Fruit fly (Drosophila melanogaster) whole organism, embryonic: Measurements from ENCODE around the gene CG10694.

Source experiments
- B-H2 ChIP-seq: fragments of 200-800 bp; sonication (Bioruptor generic); optimal IDR thresholded peaks from 2 replicates; lab custom pipeline; 2018; ENCODE audit warnings: missing biosample characterization, mild to moderate bottlenecking, missing genetic modification characterization
- Bgb ChIP-seq: fragments of 200-800 bp; sonication (Bioruptor generic); IDR thresholded peaks from 2 replicates; pipeline ENCODE4 v1.3.6; 2022; ENCODE audit warnings: missing biosample characterization, missing genetic modification characterization; ENCODE audit not compliant: partially characterized antibody
- CG10267 ChIP-seq: fragments of 200-800 bp; sonication (Bioruptor generic); optimal IDR thresholded peaks from 2 replicates; lab custom pipeline; 2018; ENCODE audit warnings: missing biosample characterization, mild to moderate bottlenecking, missing genetic modification characterization, moderate library complexity
- CG10979 ChIP-seq: fragments of 200-800 bp; sonication (Bioruptor generic); optimal IDR thresholded peaks from 2 replicates; lab custom pipeline; 2018; ENCODE audit warnings: missing biosample characterization, mild to moderate bottlenecking, missing genetic modification characterization, moderate library complexity
- CG11398 ChIP-seq: fragments of 200-800 bp; sonication (Bioruptor generic); optimal IDR thresholded peaks from 2 replicates; lab custom pipeline; 2016; ENCODE audit warnings: missing biosample characterization, missing genetic modification characterization
- CG16779 ChIP-seq: fragments of 200-800 bp; sonication (Bioruptor generic); IDR thresholded peaks from 2 replicates; pipeline ENCODE4 v1.3.6; 2022; ENCODE audit warnings: missing biosample characterization, missing genetic modification characterization
- CG16813 ChIP-seq: fragments of 200-800 bp; sonication (Bioruptor generic); IDR thresholded peaks from 3 replicates; pipeline ENCODE4 v1.3.6; 2022; ENCODE audit warnings: missing biosample characterization, missing genetic modification characterization; ENCODE audit not compliant: partially characterized antibody
- CG17361 ChIP-seq: fragments of 200-800 bp; sonication (Bioruptor generic); IDR thresholded peaks from 3 replicates; pipeline ENCODE4 v1.3.6; 2022; ENCODE audit warnings: missing biosample characterization, missing genetic modification characterization
- CG17829 ChIP-seq: fragments of 200-800 bp; optimal IDR thresholded peaks from 2 replicates; lab custom pipeline; 2019; ENCODE audit warnings: missing biosample characterization, mild to moderate bottlenecking, missing genetic modification characterization, moderate library complexity
- CG18262 ChIP-seq: fragments of 200-800 bp; optimal IDR thresholded peaks from 3 replicates; lab custom pipeline; 2019; ENCODE audit warnings: missing biosample characterization, mild to moderate bottlenecking, missing genetic modification characterization, moderate library complexity
- CG2712 ChIP-seq: fragments of 200-800 bp; optimal IDR thresholded peaks from 3 replicates; lab custom pipeline; 2019; ENCODE audit warnings: missing biosample characterization, mild to moderate bottlenecking, missing genetic modification characterization, moderate library complexity
- CG3995 ChIP-seq: fragments of 200-800 bp; sonication (Bioruptor generic); optimal IDR thresholded peaks from 3 replicates; lab custom pipeline; 2016; ENCODE audit warnings: missing biosample characterization, missing genetic modification characterization
- CG4707 ChIP-seq: fragments of 200-800 bp; sonication (Bioruptor generic); optimal IDR thresholded peaks from 2 replicates; lab custom pipeline; 2018; ENCODE audit warnings: missing biosample characterization, mild to moderate bottlenecking, missing genetic modification characterization, moderate library complexity
- CG7372 ChIP-seq: fragments of 200-800 bp; sonication (Bioruptor generic); IDR thresholded peaks from 2 replicates; pipeline ENCODE4 v1.3.6; 2022; ENCODE audit warnings: missing biosample characterization, missing genetic modification characterization
- CHES-1-like ChIP-seq: fragments of 200-800 bp; sonication (Bioruptor generic); optimal IDR thresholded peaks from 2 replicates; lab custom pipeline; 2016; ENCODE audit warnings: missing biosample characterization, missing genetic modification characterization
- CoRest ChIP-seq: fragments of 200-800 bp; sonication (Bioruptor generic); optimal IDR thresholded peaks from 3 replicates; lab custom pipeline; 2018; ENCODE audit warnings: missing biosample characterization, mild to moderate bottlenecking, missing genetic modification characterization, moderate library complexity
- Deaf1 ChIP-seq: fragments of 200-800 bp; optimal IDR thresholded peaks from 3 replicates; lab custom pipeline; 2019; ENCODE audit warnings: missing biosample characterization, mild to moderate bottlenecking, missing genetic modification characterization, moderate library complexity
- Dll ChIP-seq: fragments of 200-800 bp; sonication (Bioruptor generic); IDR thresholded peaks from 4 replicates; pipeline ENCODE4 v1.3.6; 2022; ENCODE audit warnings: missing biosample characterization, missing genetic modification characterization; ENCODE audit not compliant: partially characterized antibody
- Doc3 ChIP-seq: fragments of 200-800 bp; sonication (Bioruptor generic); IDR thresholded peaks from 3 replicates; pipeline ENCODE4 v1.3.6; 2022; ENCODE audit warnings: missing biosample characterization, missing genetic modification characterization; ENCODE audit not compliant: partially characterized antibody
- Dp ChIP-seq: fragments of 200-800 bp; sonication (Bioruptor generic); optimal IDR thresholded peaks from 2 replicates; lab custom pipeline; 2018; ENCODE audit warnings: missing biosample characterization, mild to moderate bottlenecking, missing genetic modification characterization, moderate library complexity
- ERR ChIP-seq: fragments of 200-800 bp; sonication (Bioruptor generic); optimal IDR thresholded peaks from 2 replicates; lab custom pipeline; 2016; ENCODE audit warnings: missing biosample characterization, missing genetic modification characterization
- Ets97D ChIP-seq: fragments of 200-800 bp; sonication (Bioruptor generic); optimal IDR thresholded peaks from 3 replicates; lab custom pipeline; 2016; ENCODE audit warnings: missing biosample characterization, missing genetic modification characterization
- Gsc ChIP-seq: fragments of 200-800 bp; sonication (Bioruptor generic); IDR thresholded peaks from 2 replicates; pipeline ENCODE4 v1.3.6; 2022; ENCODE audit warnings: missing biosample characterization, missing genetic modification characterization
- HmgD ChIP-seq: fragments of 200-800 bp; sonication (Bioruptor generic); optimal IDR thresholded peaks from 3 replicates; lab custom pipeline; 2016; ENCODE audit warnings: missing biosample characterization, missing genetic modification characterization
- NC2α ChIP-seq: fragments of 200-800 bp; sonication (Bioruptor generic); optimal IDR thresholded peaks from 2 replicates; lab custom pipeline; 2016; ENCODE audit warnings: missing biosample characterization, missing genetic modification characterization
- PHDP ChIP-seq: fragments of 200-800 bp; sonication (Bioruptor generic); optimal IDR thresholded peaks from 3 replicates; lab custom pipeline; 2018; ENCODE audit warnings: missing biosample characterization, mild to moderate bottlenecking, missing genetic modification characterization, moderate library complexity
- Ravus ChIP-seq: fragments of 200-800 bp; sonication (Bioruptor generic); IDR thresholded peaks from 2 replicates; pipeline ENCODE4 v1.3.6; 2022; ENCODE audit warnings: missing biosample characterization, missing genetic modification characterization
- Sox100B ChIP-seq: fragments of 200-800 bp; sonication (Bioruptor generic); optimal IDR thresholded peaks from 3 replicates; lab custom pipeline; 2018; ENCODE audit warnings: missing biosample characterization, mild to moderate bottlenecking, missing genetic modification characterization
- Stat92E ChIP-seq, 3 experiments: fragments of >200 bp in 2 of 3; fragments of 200-800 bp in 1 of 3; sonication (Bioruptor generic) in 1 of 3; optimal IDR thresholded peaks; 2 replicates each; lab custom pipeline; 2017 to 2019; ENCODE audit warnings: missing biosample characterization in 3 of 3, missing genetic modification characterization in 3 of 3, mild to moderate bottlenecking in 1 of 3, moderate library complexity in 1 of 3
- al ChIP-seq: fragments of 200-800 bp; sonication (Bioruptor generic); IDR thresholded peaks from 2 replicates; pipeline ENCODE4 v1.3.6; 2022; ENCODE audit warnings: missing biosample characterization, missing genetic modification characterization
- amos ChIP-seq: fragments of 200-800 bp; sonication (Bioruptor generic); IDR thresholded peaks from 2 replicates; pipeline ENCODE4 v1.3.6; 2022; ENCODE audit warnings: missing biosample characterization, missing genetic modification characterization; ENCODE audit not compliant: partially characterized antibody
- aop ChIP-seq: fragments of 200-800 bp; sonication (Bioruptor generic); IDR thresholded peaks from 2 replicates; pipeline ENCODE4 v1.3.6; 2022; ENCODE audit warnings: missing biosample characterization, missing genetic modification characterization
- bcd ChIP-seq: fragments of 200-800 bp; sonication (Bioruptor generic); optimal IDR thresholded peaks from 2 replicates; lab custom pipeline; 2017; ENCODE audit warnings: missing biosample characterization, mild to moderate bottlenecking, missing genetic modification characterization
- bowl ChIP-seq: fragments of 200-800 bp; sonication (Bioruptor generic); IDR thresholded peaks from 2 replicates; pipeline ENCODE4 v1.3.6; 2022; ENCODE audit warnings: missing biosample characterization, missing genetic modification characterization
- chif ChIP-seq, 2 experiments: fragments of 200-800 bp; sonication (Bioruptor generic); optimal IDR thresholded peaks; 3 replicates each; lab custom pipeline; 2016; ENCODE audit warnings: missing biosample characterization in 2 of 2, missing genetic modification characterization in 2 of 2
- crc ChIP-seq: fragments of 200-800 bp; sonication (Bioruptor generic); optimal IDR thresholded peaks from 2 replicates; lab custom pipeline; 2016; ENCODE audit warnings: missing biosample characterization, missing genetic modification characterization
- danr ChIP-seq: fragments of 200-800 bp; sonication (Bioruptor generic); IDR thresholded peaks from 2 replicates; pipeline ENCODE4 v1.3.6; 2022; ENCODE audit warnings: missing biosample characterization, missing genetic modification characterization
- dysf ChIP-seq: fragments of 200-800 bp; sonication (Bioruptor generic); IDR thresholded peaks from 3 replicates; pipeline ENCODE4 v1.3.6; 2022; ENCODE audit warnings: missing biosample characterization, missing genetic modification characterization
- ems ChIP-seq: fragments of 200-800 bp; sonication (Bioruptor generic); optimal IDR thresholded peaks from 3 replicates; lab custom pipeline; 2016; ENCODE audit warnings: missing biosample characterization, missing genetic modification characterization
- gfzf ChIP-seq: fragments of 200-800 bp; sonication (Bioruptor generic); optimal IDR thresholded peaks from 2 replicates; lab custom pipeline; 2016; ENCODE audit warnings: missing biosample characterization, mild to moderate bottlenecking, missing genetic modification characterization, moderate library complexity
- grau ChIP-seq: fragments of 200-800 bp; optimal IDR thresholded peaks from 3 replicates; lab custom pipeline; 2019; ENCODE audit warnings: missing biosample characterization, mild to moderate bottlenecking, missing genetic modification characterization, moderate library complexity
- ken ChIP-seq: fragments of 200-800 bp; sonication (Bioruptor generic); IDR thresholded peaks from 3 replicates; pipeline ENCODE4 v1.3.6; 2022; ENCODE audit warnings: missing biosample characterization, missing genetic modification characterization
- lilli ChIP-seq: fragments of 200-800 bp; sonication (Bioruptor generic); optimal IDR thresholded peaks from 3 replicates; lab custom pipeline; 2016; ENCODE audit warnings: missing biosample characterization, missing genetic modification characterization
- luna ChIP-seq: fragments of 200-800 bp; sonication (Bioruptor generic); optimal IDR thresholded peaks from 2 replicates; lab custom pipeline; 2016; ENCODE audit warnings: missing biosample characterization, missing genetic modification characterization
- onecut ChIP-seq: fragments of 200-800 bp; sonication (Bioruptor generic); IDR thresholded peaks from 2 replicates; pipeline ENCODE4 v1.3.6; 2022; ENCODE audit warnings: missing biosample characterization, missing genetic modification characterization
- schlank ChIP-seq: fragments of 200-800 bp; sonication (Bioruptor generic); optimal IDR thresholded peaks from 2 replicates; lab custom pipeline; 2018; ENCODE audit warnings: missing biosample characterization, mild to moderate bottlenecking, missing genetic modification characterization
- sens ChIP-seq: fragments of 200-800 bp; sonication (Bioruptor generic); peaks from one replicate; lab custom pipeline; 2016; ENCODE audit warnings: missing biosample characterization, missing genetic modification characterization
- sim ChIP-seq: fragments of 200-800 bp; sonication (Bioruptor generic); IDR thresholded peaks from 2 replicates; pipeline ENCODE4 v1.3.6; 2022; ENCODE audit warnings: missing biosample characterization, missing genetic modification characterization
- tx ChIP-seq: fragments of 200-800 bp; sonication (Bioruptor generic); optimal IDR thresholded peaks from 2 replicates; lab custom pipeline; 2016; ENCODE audit warnings: missing biosample characterization, missing genetic modification characterization
- zen2 ChIP-seq: fragments of 200-800 bp; sonication (Bioruptor generic); IDR thresholded peaks from 3 replicates; pipeline ENCODE4 v1.3.6; 2022; ENCODE audit warnings: missing biosample characterization, missing genetic modification characterization; ENCODE audit not compliant: partially characterized antibody
- zfh2 ChIP-seq: fragments of 200-800 bp; sonication (Bioruptor generic); optimal IDR thresholded peaks from 2 replicates; lab custom pipeline; 2016; ENCODE audit warnings: missing biosample characterization, missing genetic modification characterization

Gene CG10694

dm6 chr3R:24058041-24058440 lies 49.1 kb upstream of the CG10694 start, which contains the start of gene SMC1 (continued):
- TF ChIP-seq Dll (GFP tag; lab: Robert Waterston, UW) (peak; percentile 98), CHES-1-like (GFP tag; lab: Kevin White, UChicago) (peak; percentile 81), CG18262 (tag; lab: Kevin White, UChicago) (peak; percentile 15), amos (GFP tag; lab: Robert Waterston, UW) (peak; percentile 100), Dp (peak; percentile 73), grau (tag; lab: Kevin White, UChicago) (peak; percentile 42), sim (GFP tag; lab: Robert Waterston, UW) (no peak), bcd (no peak), CG17361 (GFP tag; lab: Robert Waterston, UW) (0 out of 3 replicates have a peak, but pooled peaks have one; percentile 19), CG11398 (GFP tag; lab: Kevin White, UChicago) (no peak), zen2 (GFP tag; lab: Robert Waterston, UW) (peak; percentile 99), Gsc (no peak), zfh2 (GFP tag; lab: Kevin White, UChicago) (peak; percentile 57), CG10979 (tag; lab: Kevin White, UChicago) (no peak), dysf (GFP tag; lab: Robert Waterston, UW) (peak; percentile 38; the same call in 2 of the 3 replicates), danr (GFP tag; lab: Robert Waterston, UW) (no peak), ken (GFP tag; lab: Robert Waterston, UW) (no peak), B-H2 (GFP tag; lab: Kevin White, UChicago) (peak; percentile 79), ERR (peak; percentile 92), chif (GFP tag; optimal IDR thresholded peaks at IDR 0.05; lab: Kevin White, UChicago) (peak in 1 of 2 experiments; percentile 5), HmgD (GFP tag; lab: Kevin White, UChicago) (peak; percentile 76), onecut (GFP tag; lab: Robert Waterston, UW) (peak; percentile 53), luna (GFP tag; lab: Kevin White, UChicago) (peak; percentile 13), gfzf (GFP tag; lab: Kevin White, UChicago) (peak; percentile 82), PHDP (peak; percentile 26), CG7372 (peak; percentile 33; the same call in 1 of the 2 replicates), CG17829 (peak; percentile 68), ems (GFP tag; lab: Kevin White, UChicago) (peak; percentile 23), Stat92E (GFP tag; optimal IDR thresholded peaks at IDR 0.05; lab: Kevin White, UChicago) (peak in 1 of 3 experiments; percentile 60), Ets97D (GFP tag; lab: Kevin White, UChicago) (peak; percentile 77), Doc3 (GFP tag; lab: Robert Waterston, UW) (peak; percentile 99), CG16779 (GFP tag; lab: Robert Waterston, UW) (0 out of 2 replicates have a peak, but pooled peaks have one; percentile 36), CG3995 (peak; percentile 54), Ravus (GFP tag; lab: Robert Waterston, UW) (no peak), sens (peak; percentile 86), NC2α (GFP tag; lab: Kevin White, UChicago) (no peak), CoRest (tag; lab: Kevin White, UChicago) (peak; percentile 46), Deaf1 (tag; lab: Kevin White, UChicago) (no peak), CG16813 (peak; percentile 100), aop (GFP tag; lab: Robert Waterston, UW) (no peak), al (GFP tag; lab: Robert Waterston, UW) (peak; percentile 33; the same call in 1 of the 2 replicates), Bgb (GFP tag; lab: Robert Waterston, UW) (peak; percentile 100), CG4707 (no peak), lilli (GFP tag; lab: Kevin White, UChicago) (peak; percentile 56), tx (GFP tag; lab: Kevin White, UChicago) (peak; percentile 29), crc (no peak), Sox100B (no peak), CG2712 (tag; lab: Kevin White, UChicago) (peak; percentile 65), bowl (GFP tag; lab: Robert Waterston, UW) (no peak), CG10267 (peak; percentile 56), schlank (tag; lab: Kevin White, UChicago) (peak; percentile 24)
